Fruit fly (Drosophila melanogaster) whole organism, pupa: ENCODE measurements around the gene CG32199.

Experiments used
- CG10348 ChIP-seq: fragments of 200-800 bp; sonication (Bioruptor generic); IDR thresholded peaks from 2 replicates; pipeline ENCODE4 v1.3.6; 2022; ENCODE audit warnings: missing biosample characterization, missing genetic modification characterization
- CG13204 ChIP-seq: fragments of 200-800 bp; sonication (Bioruptor generic); optimal IDR thresholded peaks from 2 replicates; lab custom pipeline; 2018; ENCODE audit warnings: missing biosample characterization, mild to moderate bottlenecking, missing genetic modification characterization, moderate library complexity
- CG9948 ChIP-seq: fragments of 200-800 bp; sonication (Bioruptor generic); optimal IDR thresholded peaks from 2 replicates; lab custom pipeline; 2018; ENCODE audit warnings: missing biosample characterization, mild to moderate bottlenecking, missing genetic modification characterization, moderate library complexity
- Pif1B ChIP-seq: fragments of 200-800 bp; sonication (Bioruptor generic); optimal IDR thresholded peaks from 3 replicates; lab custom pipeline; 2016; ENCODE audit warnings: missing biosample characterization, missing genetic modification characterization
- gl ChIP-seq: fragments of 200-800 bp; sonication (Bioruptor generic); optimal IDR thresholded peaks from 2 replicates; lab custom pipeline; 2018; ENCODE audit warnings: missing biosample characterization, mild to moderate bottlenecking, missing genetic modification characterization

DNA sequence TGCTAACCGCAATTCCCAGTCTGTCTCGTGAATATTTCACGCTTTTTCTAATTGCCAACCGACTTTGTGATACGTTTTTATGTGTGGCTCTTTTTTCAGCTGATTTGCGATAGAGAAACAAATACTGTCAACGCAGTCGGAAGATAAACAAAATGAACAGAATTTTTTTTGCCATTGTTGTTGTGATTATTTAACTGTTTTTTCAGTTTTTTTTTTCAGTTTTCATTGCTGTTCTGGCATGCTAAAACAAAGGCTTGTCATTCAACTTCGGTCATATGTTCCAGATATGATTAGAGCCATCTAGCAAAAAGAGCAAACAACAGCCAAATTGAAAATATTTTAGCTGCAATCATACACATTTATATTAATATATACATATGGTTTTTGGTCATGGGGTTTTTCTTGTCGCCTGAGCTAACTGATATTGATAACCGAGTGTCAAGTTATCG is 20.5 kb downstream of the CG32199 start:
- no peak for TF ChIP-seq CG13204 (GFP tag; lab: Kevin White, UChicago)
- TF ChIP-seq gl (tag; lab: Kevin White, UChicago) = no peak
- TF ChIP-seq Pif1B (GFP tag; lab: Kevin White, UChicago) = no peak
- TF ChIP-seq CG10348 (GFP tag; lab: Robert Waterston, UW) = no peak
- no peak for TF ChIP-seq CG9948
